Fruit fly (Drosophila melanogaster): ENCODE data around the gene CG43288.

- TF ChIP-seq CG3726 (GFP tag; IDR thresholded peaks at IDR 0.05) (no peak), CG8944 (GFP tag; optimal IDR thresholded peaks at IDR 0.05) (no peak)
Observed at dm6 chrX:4203713-4204447, 8.9 kb upstream of the CG43288 start.
